Worm (Caenorhabditis elegans) whole organism, late embryonic: ENCODE measurements around the gene clec-256.
"Not testable (repeated sequence)": the region's sequence is repeated elsewhere in the genome, so short reads cannot be mapped to it uniquely, and the experiment has no call there.

Experiments
- C38D4.7 ChIP-seq: fragments of 200-800 bp; sonication (Bioruptor generic); optimal IDR thresholded peaks from 2 replicates; lab custom pipeline; 2018; ENCODE audit warnings: mild to moderate bottlenecking, missing genetic modification characterization, moderate library complexity, missing compliant biosample characterization
- F13H6.1 ChIP-seq: sonication (generic microtip); optimal IDR thresholded peaks from 2 replicates; lab custom pipeline; 2016; ENCODE audit warnings: missing genetic modification characterization, missing compliant biosample characterization
- K09A11.1 ChIP-seq: sonication (generic microtip); optimal IDR thresholded peaks from 2 replicates; lab custom pipeline; 2017; ENCODE audit warnings: antibody characterized with exemption, mild to moderate bottlenecking, missing genetic modification characterization, missing compliant biosample characterization; ENCODE audit not compliant: insufficient read depth
- T23F11.4 ChIP-seq: fragments of 200-800 bp; sonication (Bioruptor generic); optimal IDR thresholded peaks from 2 replicates; lab custom pipeline; 2018; ENCODE audit warnings: mild to moderate bottlenecking, missing genetic modification characterization, missing compliant biosample characterization
- ahr-1 ChIP-seq: sonication (generic microtip); optimal IDR thresholded peaks from 2 replicates; lab custom pipeline; 2016; ENCODE audit warnings: missing genetic modification characterization, missing compliant biosample characterization
- ceh-18 ChIP-seq: sonication (generic microtip); optimal IDR thresholded peaks from 2 replicates; lab custom pipeline; 2016; ENCODE audit warnings: missing genetic modification characterization, missing compliant biosample characterization
- ceh-2 ChIP-seq: sonication (generic microtip); optimal IDR thresholded peaks from 2 replicates; lab custom pipeline; 2016; ENCODE audit warnings: missing genotype, missing genetic modification characterization, missing compliant biosample characterization
- ceh-30 ChIP-seq: fragments of 150-350 bp; optimal IDR thresholded peaks from 2 replicates; lab custom pipeline; 2014; ENCODE audit warnings: missing biosample characterization, missing genetic modification characterization
- ceh-34 ChIP-seq: sonication (generic microtip); optimal IDR thresholded peaks from 2 replicates; lab custom pipeline; 2016; ENCODE audit warnings: mild to moderate bottlenecking, missing genetic modification characterization, missing compliant biosample characterization
- ceh-48 ChIP-seq: sonication (generic microtip); optimal IDR thresholded peaks from 2 replicates; lab custom pipeline; 2016; ENCODE audit warnings: missing genetic modification characterization, inconsistent platforms, missing compliant biosample characterization
- ceh-6 ChIP-seq: fragments of 200-800 bp; sonication (Bioruptor generic); optimal IDR thresholded peaks from 2 replicates; lab custom pipeline; 2018; ENCODE audit warnings: mild to moderate bottlenecking, missing genetic modification characterization, missing compliant biosample characterization
- elt-4 ChIP-seq: sonication (generic microtip); optimal IDR thresholded peaks from 2 replicates; lab custom pipeline; 2016; ENCODE audit warnings: missing genetic modification characterization, missing compliant biosample characterization
- ets-4 ChIP-seq: sonication (generic microtip); optimal IDR thresholded peaks from 2 replicates; lab custom pipeline; 2016; ENCODE audit warnings: missing genetic modification characterization, missing compliant biosample characterization
- eyg-1 ChIP-seq: sonication (generic microtip); optimal IDR thresholded peaks from 2 replicates; lab custom pipeline; 2016; ENCODE audit warnings: missing genotype, missing genetic modification characterization, missing compliant biosample characterization
- fax-1 ChIP-seq: sonication (generic microtip); optimal IDR thresholded peaks from 2 replicates; lab custom pipeline; 2016; ENCODE audit warnings: missing genotype, missing genetic modification characterization, missing compliant biosample characterization
- fkh-10 ChIP-seq: fragments of 150-350 bp; optimal IDR thresholded peaks from 2 replicates; lab custom pipeline; 2014; ENCODE audit warnings: missing biosample characterization, missing genetic modification reagents, missing genetic modification characterization
- fkh-6 ChIP-seq: sonication (generic microtip); optimal IDR thresholded peaks from 2 replicates; lab custom pipeline; 2016; ENCODE audit warnings: missing genetic modification characterization, missing compliant biosample characterization
- hlh-13 ChIP-seq: fragments of 200-800 bp; sonication (Bioruptor generic); optimal IDR thresholded peaks from 2 replicates; lab custom pipeline; 2018; ENCODE audit warnings: mild to moderate bottlenecking, missing genetic modification characterization, missing compliant biosample characterization
- hlh-30 ChIP-seq: sonication (generic microtip); optimal IDR thresholded peaks from 2 replicates; lab custom pipeline; 2017; ENCODE audit warnings: antibody characterized with exemption, missing genetic modification characterization, missing compliant biosample characterization; ENCODE audit not compliant: insufficient read depth
- hlh-8 ChIP-seq: sonication (generic microtip); optimal IDR thresholded peaks from 2 replicates; lab custom pipeline; 2016; ENCODE audit warnings: missing genotype, missing genetic modification characterization, missing compliant biosample characterization
- lim-6 ChIP-seq: sonication (generic microtip); optimal IDR thresholded peaks from 2 replicates; lab custom pipeline; 2016; ENCODE audit warnings: missing genetic modification characterization, missing compliant biosample characterization
- madf-2 ChIP-seq: sonication (generic microtip); optimal IDR thresholded peaks from 2 replicates; lab custom pipeline; 2017; ENCODE audit warnings: missing genetic modification characterization, missing compliant biosample characterization
- nfya-1 ChIP-seq: sonication (generic microtip); optimal IDR thresholded peaks from 2 replicates; lab custom pipeline; 2017; ENCODE audit warnings: missing genetic modification characterization, mild to moderate bottlenecking, missing compliant biosample characterization, antibody characterized with exemption, moderate library complexity
- nhr-232 ChIP-seq: sonication (generic microtip); optimal IDR thresholded peaks from 2 replicates; lab custom pipeline; 2016; ENCODE audit warnings: missing genetic modification characterization, missing compliant biosample characterization
- npax-4 ChIP-seq: sonication (generic microtip); optimal IDR thresholded peaks from 2 replicates; lab custom pipeline; 2016; ENCODE audit warnings: missing genetic modification characterization, missing compliant biosample characterization
- pag-3 ChIP-seq: sonication (generic microtip); optimal IDR thresholded peaks from 2 replicates; lab custom pipeline; 2016; ENCODE audit warnings: missing compliant biosample characterization, missing genetic modification characterization, borderline replicate concordance
- pha-2 ChIP-seq: sonication (generic microtip); optimal IDR thresholded peaks from 2 replicates; lab custom pipeline; 2017; ENCODE audit warnings: mild to moderate bottlenecking, missing genetic modification characterization, missing compliant biosample characterization
- pha-4 ChIP-seq: fragments of 150-350 bp; optimal IDR thresholded peaks from 2 replicates; lab custom pipeline; 2018; ENCODE audit warnings: missing biosample characterization, missing genetic modification reagents, missing genetic modification characterization
- pqm-1 ChIP-seq: sonication (generic microtip); optimal IDR thresholded peaks from 2 replicates; lab custom pipeline; 2016; ENCODE audit warnings: missing genetic modification characterization, missing compliant biosample characterization
- rnt-1 ChIP-seq: sonication (generic microtip); optimal IDR thresholded peaks from 2 replicates; lab custom pipeline; 2016; ENCODE audit warnings: missing genetic modification characterization, missing compliant biosample characterization
- sox-2 ChIP-seq: fragments of 200-800 bp; sonication (Bioruptor generic); IDR thresholded peaks from 2 replicates; pipeline ENCODE4 v1.3.6; 2022; ENCODE audit warnings: missing genetic modification reagents, missing genetic modification characterization, missing compliant biosample characterization
- syd-9 ChIP-seq: sonication (generic microtip); optimal IDR thresholded peaks from 2 replicates; lab custom pipeline; 2016; ENCODE audit warnings: mild to moderate bottlenecking, missing genetic modification characterization, moderate library complexity, missing compliant biosample characterization
- tbx-2 ChIP-seq: sonication (generic microtip); optimal IDR thresholded peaks from 2 replicates; lab custom pipeline; 2016; ENCODE audit warnings: missing genetic modification characterization, missing compliant biosample characterization
- ttx-3 ChIP-seq: sonication (generic microtip); optimal IDR thresholded peaks from 2 replicates; lab custom pipeline; 2016; ENCODE audit warnings: missing genetic modification reagents, missing genetic modification characterization, missing compliant biosample characterization
- unc-3 ChIP-seq, 2 experiments: fragments of 200-800 bp in 1 of 2; sonication (Bioruptor generic) in 1 of 2; sonication (generic microtip) in 1 of 2; conservative IDR thresholded peaks in 1 of 2; optimal IDR thresholded peaks in 1 of 2; 2 replicates each; pipeline versions ENCODE4 v1.3.6 to Lab custom; 2016 to 2022; ENCODE audit warnings: missing compliant biosample characterization in 2 of 2, missing genetic modification characterization in 2 of 2, missing genetic modification reagents in 1 of 2
- unc-55 ChIP-seq: sonication (generic microtip); optimal IDR thresholded peaks from 2 replicates; lab custom pipeline; 2017; ENCODE audit warnings: missing biosample characterization, missing genetic modification reagents, missing genetic modification characterization
- unc-86 ChIP-seq: sonication (generic microtip); optimal IDR thresholded peaks from 2 replicates; lab custom pipeline; 2016; ENCODE audit warnings: missing genetic modification characterization, missing compliant biosample characterization
- ztf-16 ChIP-seq: sonication (generic microtip); optimal IDR thresholded peaks from 2 replicates; lab custom pipeline; 2017; ENCODE audit warnings: missing genetic modification characterization, missing compliant biosample characterization

The clec-256 gene

ce11 chrV:18762044-18762443 lies 9.4 kb upstream of the clec-256 start, which contains the start of gene F11D11.22:
F11D11.22 (plus strand) TSS chrV:18762344.
- TF ChIP-seq ceh-30 (tag; lab: Kevin White, UChicago); C38D4.7 (GFP tag; lab: Kevin White, UChicago); hlh-13 (GFP tag; lab: Kevin White, UChicago): not testable (repeated sequence)

ce11 chrV:18769902-18770301 lies 1.6 kb upstream of the clec-256 start:
- no peak for TF ChIP-seq ttx-3 (tag; lab: Kevin White, UChicago)
- no peak for TF ChIP-seq unc-3 (GFP tag; conservative IDR thresholded peaks at IDR 0.05; lab: Robert Waterston, UW)
- TF ChIP-seq unc-3 (tag; optimal IDR thresholded peaks at IDR 0.05; lab: Kevin White, UChicago), result no peak
- TF ChIP-seq unc-55 (GFP tag; lab: Kevin White, UChicago), result no peak
- TF ChIP-seq ceh-30 (tag; lab: Kevin White, UChicago), result no peak
- TF ChIP-seq rnt-1 (tag; lab: Kevin White, UChicago), result no peak
- TF ChIP-seq unc-86 (tag; lab: Kevin White, UChicago), result no peak
- no peak for TF ChIP-seq madf-2 (tag; lab: Kevin White, UChicago)
- no peak for TF ChIP-seq ceh-2 (tag; lab: Kevin White, UChicago)
- TF ChIP-seq hlh-13 (GFP tag; lab: Kevin White, UChicago), result no peak
- no peak for TF ChIP-seq ceh-34 (tag; lab: Kevin White, UChicago)
- TF ChIP-seq ahr-1 (tag; lab: Kevin White, UChicago), result no peak
- TF ChIP-seq sox-2 (GFP tag; lab: Robert Waterston, UW), result no peak
- no peak for TF ChIP-seq F13H6.1
- TF ChIP-seq eyg-1 (tag; lab: Kevin White, UChicago), result no peak
- no peak for TF ChIP-seq fkh-10
- TF ChIP-seq pha-4 (tag; lab: Kevin White, UChicago), result no peak
- no peak for TF ChIP-seq T23F11.4 (GFP tag; lab: Kevin White, UChicago)

ce11 chrV:18770623-18771022 lies 867 bp upstream of the clec-256 start, which contains the start of gene clec-255:
clec-255 (minus strand) TSS chrV:18770723.
- TF ChIP-seq ttx-3 (tag; lab: Kevin White, UChicago) (no peak), nhr-232 (tag; lab: Kevin White, UChicago) (no peak), K09A11.1 (no peak), pqm-1 (tag; lab: Kevin White, UChicago) (no peak), elt-4 (no peak), npax-4 (tag; lab: Kevin White, UChicago) (no peak), fkh-6 (tag; lab: Kevin White, UChicago) (no peak), pha-2 (no peak), hlh-30 (no peak), syd-9 (no peak), ets-4 (no peak), rnt-1 (tag; lab: Kevin White, UChicago) (no peak), hlh-8 (tag; lab: Kevin White, UChicago) (no peak), ceh-48 (tag; lab: Kevin White, UChicago) (no peak), lim-6 (tag; lab: Kevin White, UChicago) (no peak), ahr-1 (tag; lab: Kevin White, UChicago) (no peak), fax-1 (no peak), tbx-2 (tag; lab: Kevin White, UChicago) (no peak), hlh-13 (GFP tag; lab: Kevin White, UChicago) (no peak), unc-55 (GFP tag; lab: Kevin White, UChicago) (no peak)

ce11 chrV:18771804-18772386 lies 405 bp downstream of the clec-256 start:
- TF ChIP-seq C38D4.7 (GFP tag; lab: Kevin White, UChicago) (no peak), hlh-13 (GFP tag; lab: Kevin White, UChicago) (no peak), ets-4 (no peak), ceh-6 (GFP tag; lab: Kevin White, UChicago) (no peak), ztf-16 (no peak), fax-1 (no peak), nfya-1 (no peak), T23F11.4 (GFP tag; lab: Kevin White, UChicago) (no peak), pag-3 (no peak), ceh-48 (tag; lab: Kevin White, UChicago) (no peak), ceh-34 (tag; lab: Kevin White, UChicago) (no peak), tbx-2 (tag; lab: Kevin White, UChicago) (no peak), ceh-18 (tag; lab: Kevin White, UChicago) (no peak)
